Worm (Caenorhabditis elegans) whole organism, young adult: ENCODE results near the gene F58A4.2.

Source experiments
- B0019.2 ChIP-seq: fragments of 200-800 bp; sonication (Bioruptor generic); conservative IDR thresholded peaks from 2 replicates; pipeline ENCODE4 v1.3.6; 2022; ENCODE audit warnings: missing genetic modification reagents, missing genetic modification characterization, missing compliant biosample characterization
- B0336.3 ChIP-seq: fragments of 200-800 bp; sonication (Bioruptor generic); IDR thresholded peaks from 2 replicates; pipeline ENCODE4 v1.3.6; 2022; ENCODE audit warnings: missing genetic modification characterization, missing compliant biosample characterization
- D2030.7 ChIP-seq: fragments of 200-800 bp; sonication (Bioruptor generic); IDR thresholded peaks from 2 replicates; pipeline ENCODE4 v1.3.6; 2022; ENCODE audit warnings: missing genetic modification reagents, missing genetic modification characterization, missing compliant biosample characterization
- F57A8.1 ChIP-seq: fragments of 200-800 bp; sonication (Bioruptor generic); optimal IDR thresholded peaks from 2 replicates; lab custom pipeline; 2018; ENCODE audit warnings: mild to moderate bottlenecking, missing genetic modification characterization, moderate library complexity, missing compliant biosample characterization
- K11D2.4 ChIP-seq: fragments of 200-800 bp; sonication (Bioruptor generic); IDR thresholded peaks from 2 replicates; pipeline ENCODE4 v1.3.6; 2022; ENCODE audit warnings: missing genetic modification reagents, missing genetic modification characterization, missing compliant biosample characterization
- K12H6.12 ChIP-seq: fragments of 200-800 bp; sonication (Bioruptor generic); optimal IDR thresholded peaks from 2 replicates; lab custom pipeline; 2018; ENCODE audit warnings: mild to moderate bottlenecking, missing genetic modification characterization, missing compliant biosample characterization
- Y56A3A.18 ChIP-seq: fragments of 200-800 bp; sonication (Bioruptor generic); IDR thresholded peaks from 2 replicates; pipeline ENCODE4 v1.3.6; 2022; ENCODE audit warnings: missing genetic modification reagents, missing genetic modification characterization, missing compliant biosample characterization
- Y79H2A.3 ChIP-seq: fragments of 200-800 bp; sonication (Bioruptor generic); conservative IDR thresholded peaks from 2 replicates; pipeline ENCODE4 v1.3.6; 2022; ENCODE audit warnings: missing genetic modification reagents, missing genetic modification characterization, missing compliant biosample characterization
- akir-1 ChIP-seq: fragments of 200-800 bp; sonication (Bioruptor generic); optimal IDR thresholded peaks from 2 replicates; lab custom pipeline; 2018; ENCODE audit warnings: mild to moderate bottlenecking, missing genetic modification characterization, moderate library complexity, missing compliant biosample characterization
- attf-3 ChIP-seq: fragments of 200-800 bp; sonication (Bioruptor generic); conservative IDR thresholded peaks from 2 replicates; pipeline ENCODE4 v1.3.6; 2022; ENCODE audit warnings: missing genetic modification reagents, missing genetic modification characterization, missing compliant biosample characterization
- attf-5 ChIP-seq: fragments of 200-800 bp; sonication (Bioruptor generic); optimal IDR thresholded peaks from 2 replicates; lab custom pipeline; 2018; ENCODE audit warnings: mild to moderate bottlenecking, missing genetic modification characterization, missing compliant biosample characterization
- attf-6 ChIP-seq: fragments of 200-800 bp; sonication (Bioruptor generic); IDR thresholded peaks from 2 replicates; pipeline ENCODE4 v1.3.6; 2022; ENCODE audit warnings: missing genetic modification reagents, missing genetic modification characterization, missing compliant biosample characterization
- cebp-1 ChIP-seq, 2 experiments: fragments of 200-800 bp in 1 of 2; sonication (Bioruptor generic) in 1 of 2; sonication (generic microtip) in 1 of 2; IDR thresholded peaks in 1 of 2; optimal IDR thresholded peaks in 1 of 2; 2 replicates each; pipeline versions ENCODE4 v1.3.6 to Lab custom; 2017 to 2022; ENCODE audit warnings: missing compliant biosample characterization in 2 of 2, missing genetic modification characterization in 2 of 2, mild to moderate bottlenecking in 1 of 2, missing genetic modification reagents in 1 of 2, moderate library complexity in 1 of 2
- ceh-27 ChIP-seq: fragments of 200-800 bp; sonication (Bioruptor generic); optimal IDR thresholded peaks from 2 replicates; lab custom pipeline; 2018; ENCODE audit warnings: mild to moderate bottlenecking, missing genetic modification characterization, moderate library complexity, missing compliant biosample characterization
- ceh-40 ChIP-seq: fragments of 200-800 bp; sonication (Bioruptor generic); IDR thresholded peaks from 2 replicates; pipeline ENCODE4 v1.3.6; 2022; ENCODE audit warnings: missing genetic modification characterization, missing compliant biosample characterization
- ceh-58 ChIP-seq: fragments of 200-800 bp; sonication (Bioruptor generic); IDR thresholded peaks from 2 replicates; pipeline ENCODE4 v1.3.6; 2022; ENCODE audit warnings: missing genetic modification characterization, missing compliant biosample characterization
- chd-7 ChIP-seq: sonication (generic microtip); optimal IDR thresholded peaks from 2 replicates; lab custom pipeline; 2016; ENCODE audit warnings: mild to moderate bottlenecking, missing genetic modification characterization, moderate library complexity, missing compliant biosample characterization
- efl-1 ChIP-seq: fragments of 150-350 bp; optimal IDR thresholded peaks from 2 replicates; lab custom pipeline; 2014; ENCODE audit warnings: missing biosample characterization, missing genetic modification reagents, missing genetic modification characterization
- egrh-3 ChIP-seq: fragments of 200-800 bp; sonication (Bioruptor generic); IDR thresholded peaks from 2 replicates; pipeline ENCODE4 v1.3.6; 2022; ENCODE audit warnings: missing genetic modification reagents, missing genetic modification characterization, missing compliant biosample characterization
- gei-17 ChIP-seq: fragments of 200-800 bp; sonication (Bioruptor generic); optimal IDR thresholded peaks from 2 replicates; lab custom pipeline; 2018; ENCODE audit warnings: mild to moderate bottlenecking, missing genetic modification characterization, missing compliant biosample characterization
- hlh-12 ChIP-seq: sonication (generic microtip); optimal IDR thresholded peaks from 2 replicates; lab custom pipeline; 2016; ENCODE audit warnings: missing genetic modification characterization, missing compliant biosample characterization
- hsf-1 ChIP-seq: fragments of 200-800 bp; sonication (Bioruptor generic); IDR thresholded peaks from 2 replicates; pipeline ENCODE4 v1.3.6; 2022; ENCODE audit warnings: missing genetic modification reagents, missing genetic modification characterization, missing compliant biosample characterization
- let-607 ChIP-seq, 2 experiments: fragments of 200-800 bp in 1 of 2; sonication (Bioruptor generic) in 1 of 2; sonication (generic microtip) in 1 of 2; optimal IDR thresholded peaks; 2 replicates each; lab custom pipeline; 2016 to 2018; ENCODE audit warnings: mild to moderate bottlenecking in 2 of 2, missing compliant biosample characterization in 2 of 2, missing genetic modification characterization in 2 of 2, moderate library complexity in 2 of 2, missing genotype in 1 of 2
- lin-26 ChIP-seq: fragments of 200-800 bp; sonication (Bioruptor generic); IDR thresholded peaks from 2 replicates; pipeline ENCODE4 v1.3.6; 2022; ENCODE audit warnings: missing genetic modification reagents, missing genetic modification characterization, missing compliant biosample characterization
- lin-35 ChIP-seq, 3 experiments: fragments of 150-350 bp in 2 of 3; sonication (generic microtip) in 1 of 3; optimal IDR thresholded peaks; 2 replicates each; lab custom pipeline; 2014 to 2018; ENCODE audit warnings: missing biosample characterization in 3 of 3, missing genetic modification characterization in 3 of 3, missing genetic modification reagents in 3 of 3
- lin-40 ChIP-seq: sonication (generic microtip); optimal IDR thresholded peaks from 2 replicates; lab custom pipeline; 2016; ENCODE audit warnings: missing genetic modification characterization, mild to moderate bottlenecking, missing compliant biosample characterization, missing genotype, missing genetic modification reagents
- lin-54 ChIP-seq: fragments of 200-800 bp; sonication (Bioruptor generic); optimal IDR thresholded peaks from 2 replicates; lab custom pipeline; 2018; ENCODE audit warnings: mild to moderate bottlenecking, missing genetic modification characterization, missing compliant biosample characterization
- lir-1 ChIP-seq: fragments of 200-800 bp; sonication (Bioruptor generic); conservative IDR thresholded peaks from 2 replicates; pipeline ENCODE4 v1.3.6; 2022; ENCODE audit warnings: missing genetic modification reagents, missing genetic modification characterization, missing compliant biosample characterization
- lsl-1 ChIP-seq: fragments of 200-800 bp; sonication (Bioruptor generic); optimal IDR thresholded peaks from 2 replicates; lab custom pipeline; 2018; ENCODE audit warnings: mild to moderate bottlenecking, missing genetic modification characterization, moderate library complexity, missing compliant biosample characterization
- mcd-1 ChIP-seq: fragments of 200-800 bp; sonication (Bioruptor generic); IDR thresholded peaks from 2 replicates; pipeline ENCODE4 v1.3.6; 2022; ENCODE audit warnings: missing genetic modification reagents, missing genetic modification characterization, missing compliant biosample characterization
- nfya-2 ChIP-seq: fragments of 200-800 bp; sonication (Bioruptor generic); IDR thresholded peaks from 2 replicates; pipeline ENCODE4 v1.3.6; 2022; ENCODE audit warnings: missing genetic modification reagents, missing genetic modification characterization, missing compliant biosample characterization
- nfyb-1 ChIP-seq: fragments of 200-800 bp; sonication (Bioruptor generic); IDR thresholded peaks from 2 replicates; pipeline ENCODE4 v1.3.6; 2022; ENCODE audit warnings: missing genetic modification reagents, missing genetic modification characterization, missing compliant biosample characterization
- nhr-27 ChIP-seq: fragments of 200-800 bp; sonication (Bioruptor generic); optimal IDR thresholded peaks from 2 replicates; lab custom pipeline; 2018; ENCODE audit warnings: mild to moderate bottlenecking, missing genetic modification characterization, moderate library complexity, missing compliant biosample characterization
- nhr-80 ChIP-seq: sonication (generic microtip); optimal IDR thresholded peaks from 2 replicates; lab custom pipeline; 2016; ENCODE audit warnings: missing genetic modification characterization, missing compliant biosample characterization
- sea-2 ChIP-seq: fragments of 200-800 bp; sonication (Bioruptor generic); IDR thresholded peaks from 2 replicates; pipeline ENCODE4 v1.3.6; 2022; ENCODE audit warnings: missing genetic modification characterization, missing compliant biosample characterization
- snpc-1.1 ChIP-seq: sonication (generic microtip); optimal IDR thresholded peaks from 2 replicates; lab custom pipeline; 2017; ENCODE audit warnings: missing genetic modification characterization, mild to moderate bottlenecking, missing compliant biosample characterization, antibody characterized with exemption, moderate library complexity, missing genotype, missing genetic modification reagents; ENCODE audit not compliant: insufficient read depth
- ztf-26 ChIP-seq: sonication (generic microtip); optimal IDR thresholded peaks from 2 replicates; lab custom pipeline; 2017; ENCODE audit warnings: missing genetic modification characterization, missing compliant biosample characterization

Gene F58A4.2

DNA sequence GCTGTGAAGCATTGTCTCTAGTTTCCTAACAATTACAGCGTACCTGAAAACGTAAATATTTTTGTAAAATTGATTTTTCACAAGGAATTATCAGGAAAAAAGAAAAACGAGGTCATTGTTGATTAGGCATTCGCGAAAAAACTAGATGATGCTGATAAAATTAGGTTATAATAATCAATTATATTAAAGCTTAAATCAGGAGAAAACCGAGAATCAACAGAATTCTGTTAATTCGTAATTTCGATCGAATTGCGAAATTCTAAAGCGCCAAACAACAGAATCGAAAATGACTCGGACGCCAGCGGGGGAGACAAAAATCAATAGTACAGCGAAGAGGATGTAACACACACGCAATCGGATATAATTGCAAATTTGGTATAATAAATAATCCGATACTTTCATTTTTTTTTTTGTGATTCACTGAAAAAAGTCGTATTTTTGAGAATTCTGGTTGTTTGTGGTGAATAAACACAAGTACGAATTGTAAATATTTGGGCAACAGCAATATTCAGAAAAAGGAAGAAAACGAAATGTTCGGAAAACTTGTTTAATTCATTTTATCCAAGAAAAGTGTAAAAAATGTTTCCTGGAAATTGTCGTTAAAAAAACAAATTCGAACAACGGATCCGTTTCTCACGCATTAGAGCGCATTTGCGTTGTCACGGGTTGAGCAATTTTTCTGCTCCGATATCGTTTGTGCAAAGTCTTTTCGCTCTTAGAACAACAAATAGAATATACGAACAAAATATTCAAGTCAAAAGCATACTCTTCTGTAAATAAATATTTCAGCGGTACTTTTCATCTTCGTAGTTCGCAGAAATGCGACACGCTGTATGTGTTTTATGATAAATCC is 20.3 kb downstream of the F58A4.2 start, which contains the start of gene ced-7:
Gene ced-7 (minus strand): TSS at position 51 of the 853 bp plus-strand sequence.
- TF ChIP-seq lsl-1 (GFP tag; lab: Kevin White, UChicago) (no peak), cebp-1 (GFP tag; IDR thresholded peaks at IDR 0.05; lab: Robert Waterston, UW) (no peak), cebp-1 (tag; optimal IDR thresholded peaks at IDR 0.05; lab: Kevin White, UChicago) (peak; percentile 82), attf-5 (peak; percentile 18)

DNA sequence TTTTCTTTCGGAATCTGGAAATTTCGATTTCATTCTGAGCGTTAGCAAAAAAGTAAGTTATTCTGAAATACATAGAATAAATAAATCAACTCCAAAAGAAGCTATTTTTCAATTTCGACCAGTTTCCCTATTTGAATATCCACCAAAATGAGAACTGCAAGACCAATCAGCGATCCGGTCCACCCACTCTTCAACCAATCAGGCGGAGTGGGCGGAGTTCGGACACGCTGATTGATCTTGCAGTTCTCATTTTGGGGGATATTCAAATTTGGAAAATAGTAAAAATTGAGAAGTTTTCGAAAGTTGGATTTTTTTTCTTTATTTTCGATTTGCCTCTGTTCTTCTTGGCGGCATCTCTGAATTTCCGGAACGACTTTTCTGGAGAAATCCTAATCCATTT is 29.7 kb downstream of the F58A4.2 start:
- TF ChIP-seq chd-7 (tag; lab: Kevin White, UChicago) (no peak), snpc-1.1 (tag; lab: Kevin White, UChicago) (no peak), mcd-1 (GFP tag; lab: Robert Waterston, UW) (0 out of 2 replicates have a peak, but pooled peaks have one; percentile 12), let-607 (tag; optimal IDR thresholded peaks at IDR 0.05; lab: Kevin White, UChicago) (peak; percentile 73 to 95), lir-1 (GFP tag; lab: Robert Waterston, UW) (no peak), egrh-3 (GFP tag; lab: Robert Waterston, UW) (no peak), lin-54 (GFP tag; lab: Kevin White, UChicago) (peak; percentile 28), ceh-58 (GFP tag; lab: Robert Waterston, UW) (no peak), efl-1 (GFP tag; lab: Kevin White, UChicago) (peak; percentile 50), nhr-27 (tag; lab: Kevin White, UChicago) (no peak), D2030.7 (GFP tag; lab: Robert Waterston, UW) (no peak), lin-35 (GFP tag; optimal IDR thresholded peaks at IDR 0.05; lab: Kevin White, UChicago) (peak in 1 of 3 experiments; percentile 26), B0336.3 (no peak), attf-3 (GFP tag; lab: Robert Waterston, UW) (no peak), lin-40 (tag; lab: Kevin White, UChicago) (no peak), Y79H2A.3 (GFP tag; lab: Robert Waterston, UW) (no peak), gei-17 (no peak), F57A8.1 (GFP tag; lab: Kevin White, UChicago) (no peak), B0019.2 (GFP tag; lab: Robert Waterston, UW) (no peak), akir-1 (GFP tag; lab: Kevin White, UChicago) (no peak), lin-26 (GFP tag; lab: Robert Waterston, UW) (no peak), nfya-2 (peak; percentile 98), ztf-26 (tag; lab: Kevin White, UChicago) (no peak), nfyb-1 (GFP tag; lab: Robert Waterston, UW) (peak; percentile 99), nhr-80 (tag; lab: Kevin White, UChicago) (no peak), hlh-12 (no peak), attf-6 (GFP tag; lab: Robert Waterston, UW) (no peak), ceh-40 (GFP tag; lab: Robert Waterston, UW) (no peak), hsf-1 (no peak)

ce11 chrIII:9568451-9568850 is 32.1 kb downstream of the F58A4.2 start, which contains the start of gene C48B4.13:
TSS of gene C48B4.13 (plus strand) at chrIII:9568751.
- TF ChIP-seq sea-2 (GFP tag; lab: Robert Waterston, UW) (no peak), ceh-27 (no peak), K11D2.4 (no peak), Y56A3A.18 (no peak), chd-7 (tag; lab: Kevin White, UChicago) (no peak), K12H6.12 (tag; lab: Kevin White, UChicago) (no peak), lsl-1 (GFP tag; lab: Kevin White, UChicago) (no peak)
